Fruit fly (Drosophila melanogaster) whole organism, embryonic: Measurements from ENCODE around the gene Non3.

ENCODE experiments used
- C15 ChIP-seq: fragments of 200-800 bp; sonication (Bioruptor generic); IDR thresholded peaks from 3 replicates; pipeline ENCODE4 v1.3.6; 2022; ENCODE audit warnings: missing biosample characterization, missing genetic modification characterization
- CG11085 ChIP-seq: fragments of 200-800 bp; sonication (Bioruptor generic); IDR thresholded peaks from 2 replicates; pipeline ENCODE4 v1.3.6; 2022; ENCODE audit warnings: missing biosample characterization, missing genetic modification characterization
- CG11093 ChIP-seq: fragments of 200-800 bp; sonication (Bioruptor generic); IDR thresholded peaks from 3 replicates; pipeline ENCODE4 v1.3.6; 2022; ENCODE audit warnings: missing biosample characterization, missing genetic modification characterization
- CG11456 ChIP-seq: fragments of 200-800 bp; sonication (Bioruptor generic); IDR thresholded peaks from 3 replicates; pipeline ENCODE4 v1.3.6; 2022; ENCODE audit warnings: missing biosample characterization, missing genetic modification characterization
- CG12071 ChIP-seq: fragments of 200-800 bp; sonication (Bioruptor generic); optimal IDR thresholded peaks from 3 replicates; lab custom pipeline; 2018; ENCODE audit warnings: missing biosample characterization, mild to moderate bottlenecking, missing genetic modification characterization
- CG12659 ChIP-seq: fragments of 200-800 bp; sonication (Bioruptor generic); optimal IDR thresholded peaks from 3 replicates; lab custom pipeline; 2017; ENCODE audit warnings: mild to moderate bottlenecking, missing biosample characterization, missing genetic modification reagents, missing genetic modification characterization
- CG12744 ChIP-seq: fragments of 200-800 bp; sonication (Bioruptor generic); optimal IDR thresholded peaks from 2 replicates; lab custom pipeline; 2016; ENCODE audit warnings: missing biosample characterization, missing genetic modification characterization
- CG17612 ChIP-seq: fragments of 200-800 bp; sonication (Bioruptor generic); IDR thresholded peaks from 2 replicates; pipeline ENCODE4 v1.3.6; 2022; ENCODE audit warnings: missing biosample characterization, missing genetic modification characterization
- CG2120 ChIP-seq: fragments of 200-800 bp; sonication (Bioruptor generic); optimal IDR thresholded peaks from 3 replicates; lab custom pipeline; 2016; ENCODE audit warnings: missing biosample characterization, missing genetic modification characterization
- CG31224 ChIP-seq: fragments of 200-800 bp; sonication (Bioruptor generic); IDR thresholded peaks from 2 replicates; pipeline ENCODE4 v1.3.6; 2022; ENCODE audit warnings: missing biosample characterization, missing genetic modification characterization
- CG4328 ChIP-seq: fragments of 200-800 bp; sonication (Bioruptor generic); optimal IDR thresholded peaks from 3 replicates; lab custom pipeline; 2017; ENCODE audit warnings: missing biosample characterization, missing genetic modification reagents, missing genetic modification characterization
- CG43689 ChIP-seq: fragments of 200-800 bp; sonication (Bioruptor generic); IDR thresholded peaks from 2 replicates; pipeline ENCODE4 v1.3.6; 2022; ENCODE audit warnings: missing biosample characterization, missing genetic modification characterization
- CG6254 ChIP-seq: fragments of 200-800 bp; sonication (Bioruptor generic); optimal IDR thresholded peaks from 3 replicates; lab custom pipeline; 2017; ENCODE audit warnings: mild to moderate bottlenecking, missing biosample characterization, missing genetic modification reagents, missing genetic modification characterization
- CG6683 ChIP-seq: fragments of 200-800 bp; sonication (Bioruptor generic); optimal IDR thresholded peaks from 2 replicates; lab custom pipeline; 2017; ENCODE audit warnings: missing biosample characterization, mild to moderate bottlenecking, missing genetic modification characterization, missing genetic modification reagents
- CG6854 ChIP-seq: fragments of 200-800 bp; sonication (Bioruptor generic); optimal IDR thresholded peaks from 3 replicates; lab custom pipeline; 2017; ENCODE audit warnings: missing biosample characterization, mild to moderate bottlenecking, missing genetic modification characterization
- CG7839 ChIP-seq: fragments of 200-800 bp; sonication (Bioruptor generic); optimal IDR thresholded peaks from 3 replicates; lab custom pipeline; 2018; ENCODE audit warnings: missing biosample characterization, mild to moderate bottlenecking, missing genetic modification characterization, moderate library complexity
- CG8290 ChIP-seq, 3 experiments: fragments of 200-800 bp; sonication (Bioruptor generic); optimal IDR thresholded peaks; 2 replicates each; lab custom pipeline; 2016 to 2019; ENCODE audit warnings: missing biosample characterization in 3 of 3, missing genetic modification characterization in 3 of 3, mild to moderate bottlenecking in 2 of 3, moderate library complexity in 1 of 3
- CoRest ChIP-seq: fragments of 200-800 bp; sonication (Bioruptor generic); optimal IDR thresholded peaks from 3 replicates; lab custom pipeline; 2018; ENCODE audit warnings: missing biosample characterization, mild to moderate bottlenecking, missing genetic modification characterization, moderate library complexity
- CrebB ChIP-seq: fragments of 200-800 bp; sonication (Bioruptor generic); optimal IDR thresholded peaks from 3 replicates; lab custom pipeline; 2018; ENCODE audit warnings: missing biosample characterization, mild to moderate bottlenecking, missing genetic modification characterization
- D19B ChIP-seq: fragments of 200-800 bp; sonication (Bioruptor generic); optimal IDR thresholded peaks from 2 replicates; lab custom pipeline; 2017; ENCODE audit warnings: missing biosample characterization, mild to moderate bottlenecking, missing genetic modification characterization
- Fer1 ChIP-seq: fragments of 200-800 bp; sonication (Bioruptor generic); optimal IDR thresholded peaks from 2 replicates; lab custom pipeline; 2017; ENCODE audit warnings: missing biosample characterization, mild to moderate bottlenecking, missing genetic modification characterization
- Gug ChIP-seq: fragments of 200-800 bp; sonication (Bioruptor generic); IDR thresholded peaks from 4 replicates; pipeline ENCODE4 v1.3.6; 2022; ENCODE audit warnings: missing biosample characterization, missing genetic modification characterization
- H15 ChIP-seq: fragments of 200-800 bp; sonication (Bioruptor generic); IDR thresholded peaks from 3 replicates; pipeline ENCODE4 v1.3.6; 2022; ENCODE audit warnings: missing biosample characterization, missing genetic modification characterization
- HLHmδ ChIP-seq: fragments of 200-800 bp; sonication (Bioruptor generic); optimal IDR thresholded peaks from 2 replicates; lab custom pipeline; 2018; ENCODE audit warnings: missing biosample characterization, mild to moderate bottlenecking, missing genetic modification characterization, moderate library complexity
- Hr3 ChIP-seq: fragments of 200-800 bp; sonication (Bioruptor generic); optimal IDR thresholded peaks from 3 replicates; lab custom pipeline; 2016; ENCODE audit warnings: missing biosample characterization, missing genetic modification characterization
- MBD-R2 ChIP-seq: fragments of 200-800 bp; sonication (Bioruptor generic); IDR thresholded peaks from 2 replicates; pipeline ENCODE4 v1.3.6; 2022; ENCODE audit warnings: missing biosample characterization, missing genetic modification characterization
- Pdp1 ChIP-seq, 2 experiments: fragments of 200-800 bp; sonication (Bioruptor generic); optimal IDR thresholded peaks; 3 replicates each; lab custom pipeline; 2016; ENCODE audit warnings: missing biosample characterization in 2 of 2, missing genetic modification characterization in 2 of 2, mild to moderate bottlenecking in 1 of 2, moderate library complexity in 1 of 2
- Sox100B ChIP-seq: fragments of 200-800 bp; sonication (Bioruptor generic); optimal IDR thresholded peaks from 3 replicates; lab custom pipeline; 2018; ENCODE audit warnings: missing biosample characterization, mild to moderate bottlenecking, missing genetic modification characterization
- ab ChIP-seq: fragments of 200-800 bp; sonication (Bioruptor generic); optimal IDR thresholded peaks from 2 replicates; lab custom pipeline; 2016; ENCODE audit warnings: missing biosample characterization, missing genetic modification characterization
- abd-A ChIP-seq: fragments of 200-800 bp; sonication (Bioruptor generic); optimal IDR thresholded peaks from 3 replicates; lab custom pipeline; 2019; ENCODE audit warnings: missing biosample characterization, mild to moderate bottlenecking, missing genetic modification characterization, moderate library complexity
- ash1 ChIP-seq: fragments of 200-800 bp; sonication (Bioruptor generic); optimal IDR thresholded peaks from 2 replicates; lab custom pipeline; 2018; ENCODE audit warnings: missing biosample characterization, mild to moderate bottlenecking, missing genetic modification characterization
- bowl ChIP-seq: fragments of 200-800 bp; sonication (Bioruptor generic); IDR thresholded peaks from 2 replicates; pipeline ENCODE4 v1.3.6; 2022; ENCODE audit warnings: missing biosample characterization, missing genetic modification characterization
- ci ChIP-seq: fragments of 200-800 bp; sonication (Bioruptor generic); IDR thresholded peaks from 3 replicates; pipeline ENCODE4 v1.3.6; 2022; ENCODE audit warnings: missing biosample characterization, missing genetic modification characterization
- dysf ChIP-seq: fragments of 200-800 bp; sonication (Bioruptor generic); IDR thresholded peaks from 3 replicates; pipeline ENCODE4 v1.3.6; 2022; ENCODE audit warnings: missing biosample characterization, missing genetic modification characterization
- en ChIP-seq: fragments of 200-800 bp; sonication (Bioruptor generic); optimal IDR thresholded peaks from 2 replicates; lab custom pipeline; 2016; ENCODE audit warnings: missing biosample characterization, missing genetic modification characterization
- ewg ChIP-seq: fragments of 200-800 bp; sonication (Bioruptor generic); optimal IDR thresholded peaks from 3 replicates; lab custom pipeline; 2017; ENCODE audit warnings: mild to moderate bottlenecking, missing biosample characterization, missing genetic modification reagents, missing genetic modification characterization
- hb ChIP-seq: fragments of 200-800 bp; sonication (Bioruptor generic); IDR thresholded peaks from 3 replicates; pipeline ENCODE4 v1.3.6; 2022; ENCODE audit warnings: missing biosample characterization, missing genetic modification characterization; ENCODE audit not compliant: partially characterized antibody
- kah ChIP-seq: fragments of 200-800 bp; sonication (Bioruptor generic); optimal IDR thresholded peaks from 2 replicates; lab custom pipeline; 2018; ENCODE audit warnings: missing biosample characterization, mild to moderate bottlenecking, missing genetic modification characterization
- lilli ChIP-seq: fragments of 200-800 bp; sonication (Bioruptor generic); optimal IDR thresholded peaks from 3 replicates; lab custom pipeline; 2016; ENCODE audit warnings: missing biosample characterization, missing genetic modification characterization
- nerfin-1 ChIP-seq: fragments of 200-800 bp; sonication (Bioruptor generic); optimal IDR thresholded peaks from 3 replicates; lab custom pipeline; 2019; ENCODE audit warnings: missing biosample characterization, mild to moderate bottlenecking, missing genetic modification characterization, moderate library complexity
- nmo ChIP-seq: fragments of 200-800 bp; sonication (Bioruptor generic); optimal IDR thresholded peaks from 2 replicates; lab custom pipeline; 2018; ENCODE audit warnings: missing biosample characterization, mild to moderate bottlenecking, missing genetic modification characterization, moderate library complexity
- pfk ChIP-seq: fragments of 200-800 bp; sonication (Bioruptor generic); optimal IDR thresholded peaks from 2 replicates; lab custom pipeline; 2018; ENCODE audit warnings: missing biosample characterization, mild to moderate bottlenecking, missing genetic modification characterization, moderate library complexity
- pros ChIP-seq: fragments of 200-800 bp; sonication (Bioruptor generic); optimal IDR thresholded peaks from 3 replicates; lab custom pipeline; 2019; ENCODE audit warnings: missing biosample characterization, mild to moderate bottlenecking, missing genetic modification characterization, moderate library complexity
- schlank ChIP-seq: fragments of 200-800 bp; sonication (Bioruptor generic); optimal IDR thresholded peaks from 2 replicates; lab custom pipeline; 2018; ENCODE audit warnings: missing biosample characterization, mild to moderate bottlenecking, missing genetic modification characterization
- sens ChIP-seq: fragments of 200-800 bp; sonication (Bioruptor generic); peaks from one replicate; lab custom pipeline; 2016; ENCODE audit warnings: missing biosample characterization, missing genetic modification characterization
- sisA ChIP-seq: fragments of 200-800 bp; sonication (Bioruptor generic); IDR thresholded peaks from 2 replicates; pipeline ENCODE4 v1.3.6; 2022; ENCODE audit warnings: missing biosample characterization, missing genetic modification characterization
- sug ChIP-seq: fragments of 200-800 bp; optimal IDR thresholded peaks from 2 replicates; lab custom pipeline; 2019; ENCODE audit warnings: missing biosample characterization, mild to moderate bottlenecking, missing genetic modification characterization, moderate library complexity
- twi ChIP-seq: fragments of 200-800 bp; optimal IDR thresholded peaks from 2 replicates; lab custom pipeline; 2019; ENCODE audit warnings: missing biosample characterization, mild to moderate bottlenecking, missing genetic modification characterization, moderate library complexity
- tx ChIP-seq: fragments of 200-800 bp; sonication (Bioruptor generic); optimal IDR thresholded peaks from 2 replicates; lab custom pipeline; 2016; ENCODE audit warnings: missing biosample characterization, missing genetic modification characterization
- wdn ChIP-seq: fragments of 200-800 bp; sonication (Bioruptor generic); IDR thresholded peaks from 2 replicates; pipeline ENCODE4 v1.3.6; 2022; ENCODE audit warnings: missing biosample characterization, missing genetic modification characterization

Non3 gene

dm6 chr3R:18243718-18244170 lies 20.2 kb downstream of the Non3 start (continued):
- TF ChIP-seq Pdp1 (GFP tag; optimal IDR thresholded peaks at IDR 0.05; lab: Kevin White, UChicago) (peak in 1 of 2 experiments; percentile 15), C15 (no peak), dysf (GFP tag; lab: Robert Waterston, UW) (no peak), abd-A (tag; lab: Kevin White, UChicago) (peak; percentile 9), hb (no peak), bowl (GFP tag; lab: Robert Waterston, UW) (no peak), nerfin-1 (tag; lab: Kevin White, UChicago) (peak; percentile 6), tx (GFP tag; lab: Kevin White, UChicago) (no peak), ci (GFP tag; lab: Robert Waterston, UW) (peak; percentile 18; the same call in 1 of the 3 replicates), lilli (GFP tag; lab: Kevin White, UChicago) (peak; percentile 35), ewg (GFP tag; lab: Kevin White, UChicago) (peak; percentile 84), CG4328 (GFP tag; lab: Kevin White, UChicago) (no peak), CoRest (tag; lab: Kevin White, UChicago) (no peak), Fer1 (GFP tag; lab: Kevin White, UChicago) (peak; percentile 20), pfk (GFP tag; lab: Kevin White, UChicago) (peak; percentile 2), wdn (GFP tag; lab: Robert Waterston, UW) (0 out of 2 replicates have a peak, but pooled peaks have one; percentile 10), CG17612 (GFP tag; lab: Robert Waterston, UW) (no peak), ash1 (GFP tag; lab: Kevin White, UChicago) (no peak), CG11085 (GFP tag; lab: Robert Waterston, UW) (no peak), CrebB (tag; lab: Kevin White, UChicago) (peak; percentile 11), CG11093 (GFP tag; lab: Robert Waterston, UW) (no peak), sug (tag; lab: Kevin White, UChicago) (no peak), CG2120 (peak; percentile 2), Gug (GFP tag; lab: Robert Waterston, UW) (peak; percentile 21; the same call in 1 of the 4 replicates), MBD-R2 (GFP tag; lab: Robert Waterston, UW) (peak; percentile 37; the same call in 1 of the 2 replicates), CG43689 (GFP tag; lab: Robert Waterston, UW) (no peak), CG12744 (GFP tag; lab: Kevin White, UChicago) (no peak), CG6854 (peak; percentile 27), pros (GFP tag; lab: Kevin White, UChicago) (no peak), en (no peak), CG11456 (GFP tag; lab: Robert Waterston, UW) (peak; percentile 14; the same call in 1 of the 3 replicates), CG6254 (GFP tag; lab: Kevin White, UChicago) (peak; percentile 30), D19B (peak; percentile 6), H15 (no peak), twi (tag; lab: Kevin White, UChicago) (no peak), sens (GFP tag; lab: Kevin White, UChicago) (peak; percentile 60), CG7839 (peak; percentile 2), Sox100B (GFP tag; lab: Kevin White, UChicago) (no peak), sisA (GFP tag; lab: Robert Waterston, UW) (no peak), Hr3 (GFP tag; lab: Kevin White, UChicago) (no peak), CG8290 (GFP tag; optimal IDR thresholded peaks at IDR 0.05; lab: Kevin White, UChicago) (no peak), CG8290 (tag; optimal IDR thresholded peaks at IDR 0.05; lab: Kevin White, UChicago) (peak in 1 of 2 experiments; percentile 16), ab (GFP tag; lab: Kevin White, UChicago) (no peak), CG12659 (GFP tag; lab: Kevin White, UChicago) (peak; percentile 40), CG31224 (GFP tag; lab: Robert Waterston, UW) (no peak), CG12071 (peak; percentile 58), CG6683 (GFP tag; lab: Kevin White, UChicago) (no peak), HLHmδ (GFP tag; lab: Kevin White, UChicago) (no peak), schlank (tag; lab: Kevin White, UChicago) (peak; percentile 3), nmo (GFP tag; lab: Kevin White, UChicago) (no peak), kah (GFP tag; lab: Kevin White, UChicago) (no peak)
